Worm (Caenorhabditis elegans): Measurements from ENCODE around the gene Y58A7A.1.

Y58A7A.1 gene

ce11 chrV:5069440-5069839 lies at the start of gene Y58A7A.1:
TSS of gene Y58A7A.1 (minus strand) at chrV:5069540.
- no peak for TF ChIP-seq unc-62 (GFP tag; optimal IDR thresholded peaks at IDR 0.05)

- no peak for TF ChIP-seq unc-62 (GFP tag; optimal IDR thresholded peaks at IDR 0.05)
Measured at ce11 chrV:5119109-5119508, 49.8 kb upstream of the Y58A7A.1 start, which contains the start of gene C04F5.9. TSS of gene C04F5.9 (minus strand) at chrV:5119209.

- TF ChIP-seq unc-62 (GFP tag; optimal IDR thresholded peaks at IDR 0.05), result no peak
Measured at ce11 chrV:5113654-5114053, 44.3 kb upstream of the Y58A7A.1 start, which contains the start of gene C04F5.8. TSS of gene C04F5.8 (minus strand) at chrV:5113754.

- TF ChIP-seq unc-62 (GFP tag; optimal IDR thresholded peaks at IDR 0.05), result no peak
Measured at ce11 chrV:5110684-5111083, 41.3 kb upstream of the Y58A7A.1 start, which contains the start of gene ugt-63. TSS of gene ugt-63 (minus strand) at chrV:5110772.

ce11 chrV:5107816-5108215 lies 38.5 kb upstream of the Y58A7A.1 start, which contains the start of gene srab-3:
TSS of gene srab-3 (minus strand) at chrV:5107916.
- no peak for TF ChIP-seq unc-62 (GFP tag; optimal IDR thresholded peaks at IDR 0.05)

ce11 chrV:5104934-5105333 lies 35.6 kb upstream of the Y58A7A.1 start, which contains the start of gene srab-2:
TSS of gene srab-2 (minus strand) at chrV:5105034.
- TF ChIP-seq unc-62 (GFP tag; optimal IDR thresholded peaks at IDR 0.05), result no peak

ce11 chrV:5102017-5102416 lies 32.7 kb upstream of the Y58A7A.1 start, which contains the start of gene srab-1:
TSS of gene srab-1 (minus strand) at chrV:5102117.
- TF ChIP-seq unc-62 (GFP tag; optimal IDR thresholded peaks at IDR 0.05), result no peak

ce11 chrV:5098925-5099324 lies 29.6 kb upstream of the Y58A7A.1 start, which contains the start of gene unc-46:
TSS of gene unc-46 (minus strand) at chrV:5099025.
- no peak for TF ChIP-seq unc-62 (GFP tag; optimal IDR thresholded peaks at IDR 0.05)

- TF ChIP-seq unc-62 (GFP tag; optimal IDR thresholded peaks at IDR 0.05), result no peak
Measured at ce11 chrV:5097035-5097434, 27.7 kb upstream of the Y58A7A.1 start, which contains the start of gene C04F5.2. TSS of gene C04F5.2 (minus strand) at chrV:5097135.

- no peak for TF ChIP-seq unc-62 (GFP tag; optimal IDR thresholded peaks at IDR 0.05)
Measured at ce11 chrV:5090386-5090785, 21.0 kb upstream of the Y58A7A.1 start.

- no peak for TF ChIP-seq unc-62 (GFP tag; optimal IDR thresholded peaks at IDR 0.05)
Measured at ce11 chrV:5089497-5090134, 20.3 kb upstream of the Y58A7A.1 start, which contains the start of gene glb-32. TSS of gene glb-32 (minus strand) at chrV:5089547.

ce11 chrV:5088311-5088710 lies 19.0 kb upstream of the Y58A7A.1 start:
- TF ChIP-seq unc-62 (GFP tag; optimal IDR thresholded peaks at IDR 0.05), result no peak

ce11 chrV:5086919-5087404 lies 17.6 kb upstream of the Y58A7A.1 start, which contains the start of gene Y58A7A.5:
TSS of gene Y58A7A.5 (minus strand) at chrV:5086969.
- no peak for TF ChIP-seq unc-62 (GFP tag; optimal IDR thresholded peaks at IDR 0.05)

ce11 chrV:5084957-5085465 lies 15.7 kb upstream of the Y58A7A.1 start, which contains the start of gene Y58A7A.4:
TSS of gene Y58A7A.4 (minus strand) at chrV:5085007.
- no peak for TF ChIP-seq unc-62 (GFP tag; optimal IDR thresholded peaks at IDR 0.05)

ce11 chrV:5080853-5081338 lies 11.6 kb upstream of the Y58A7A.1 start, which contains the start of gene Y58A7A.3:
TSS of gene Y58A7A.3 (minus strand) at chrV:5080903.
- no peak for TF ChIP-seq unc-62 (GFP tag; optimal IDR thresholded peaks at IDR 0.05)

- no peak for TF ChIP-seq unc-62 (GFP tag; optimal IDR thresholded peaks at IDR 0.05)
Measured at ce11 chrV:5072082-5072481, 2.7 kb upstream of the Y58A7A.1 start, which contains the start of gene Y58A7A.2. TSS of gene Y58A7A.2 (minus strand) at chrV:5072182.

Data from whole organism, dauer.